Fruit fly (Drosophila melanogaster) Kc167 (cell line): Measurements from ENCODE around the gene CG9119.

ENCODE experiments used
- Myc ChIP-seq: fragments of >200 bp; optimal IDR thresholded peaks from 2 replicates; lab custom pipeline; 2017; ENCODE audit warnings: missing external identifiers
- Sin3A ChIP-seq: fragments of >200 bp; optimal IDR thresholded peaks from 2 replicates; lab custom pipeline; 2018; ENCODE audit warnings: missing external identifiers
- h ChIP-seq: fragments of >200 bp; optimal IDR thresholded peaks from 3 replicates; lab custom pipeline; 2018; ENCODE audit warnings: missing external identifiers
- insv ChIP-seq: fragments of >200 bp; optimal IDR thresholded peaks from 3 replicates; lab custom pipeline; 2018; ENCODE audit warnings: missing external identifiers
- psq ChIP-seq: fragments of >200 bp; optimal IDR thresholded peaks from 2 replicates; lab custom pipeline; 2017; ENCODE audit warnings: missing external identifiers
- ttk ChIP-seq: sonication (Bioruptor generic); optimal IDR thresholded peaks from 2 replicates; lab custom pipeline; 2017; ENCODE audit warnings: missing external identifiers

CG9119 gene

DNA sequence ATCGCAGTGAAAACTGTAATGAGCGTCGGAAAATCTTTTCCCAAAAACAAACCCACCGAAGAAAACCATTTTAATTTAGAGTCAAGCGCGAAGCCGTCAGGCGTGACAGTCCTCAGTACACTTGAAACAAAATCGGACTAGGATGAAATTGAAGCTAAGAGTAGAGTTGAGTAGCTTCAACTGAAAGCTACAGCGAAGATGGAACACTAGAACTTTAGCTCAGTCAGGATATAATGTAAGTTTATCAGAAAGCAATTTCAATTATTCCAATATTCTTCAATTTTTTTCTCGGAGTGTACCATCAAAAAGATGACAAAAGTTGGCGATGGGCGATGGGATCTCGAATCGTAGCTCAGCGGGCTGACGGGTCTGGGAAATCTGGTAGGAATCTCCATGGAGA is 11.9 kb upstream of the CG9119 start:
- TF ChIP-seq ttk (no peak), Sin3A (no peak), Myc (lab: Kevin White, UChicago) (no peak), psq (lab: Kevin White, UChicago) (no peak), insv (no peak), h (lab: Kevin White, UChicago) (no peak)

DNA sequence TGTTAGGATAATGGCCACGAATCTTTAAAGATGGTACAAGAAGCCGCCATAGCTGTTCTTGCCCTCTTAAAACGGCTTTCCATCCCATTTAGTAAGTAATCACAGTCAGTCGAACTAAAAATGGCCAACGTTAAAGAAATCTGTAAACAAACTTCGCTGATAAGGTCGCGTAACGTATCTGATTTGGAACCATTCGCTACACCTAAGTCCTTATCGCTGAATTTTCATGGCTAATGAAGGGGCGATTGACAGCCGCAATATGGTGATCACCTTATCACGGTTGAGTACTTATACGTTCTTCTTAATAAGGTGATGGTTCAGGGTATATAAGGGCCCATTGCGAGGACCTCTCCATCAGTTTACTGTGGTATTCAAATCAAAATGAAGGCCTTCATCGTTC is 8.0 kb upstream of the CG9119 start, which contains the start of gene LysE:
TSS of gene LysE (plus strand) at position 257 of the 400 bp plus-strand sequence.
- TF ChIP-seq Myc (lab: Kevin White, UChicago) (no peak), insv (no peak)

DNA sequence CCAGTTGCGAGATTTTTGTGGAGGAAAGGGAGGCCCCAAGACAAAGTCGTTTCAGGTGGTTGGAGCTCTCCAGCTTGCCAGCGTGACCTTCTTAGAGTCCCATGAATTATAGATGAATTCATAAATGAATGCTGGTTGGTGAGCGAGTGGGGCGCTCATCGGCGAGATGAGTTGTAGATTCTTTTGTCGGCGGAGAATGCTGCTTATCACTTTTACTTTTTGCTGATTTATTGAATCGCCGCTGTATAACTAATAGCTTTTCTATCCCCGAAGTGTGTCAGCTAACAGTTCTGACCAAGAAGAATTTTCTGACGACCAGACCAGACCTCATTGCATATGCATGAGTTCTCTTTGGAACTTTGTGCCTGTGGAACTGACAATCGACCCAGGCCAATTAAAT is 7.5 kb upstream of the CG9119 start:
- no peak for TF ChIP-seq Sin3A
- no peak for TF ChIP-seq Myc (lab: Kevin White, UChicago)
- TF ChIP-seq psq (lab: Kevin White, UChicago) = no peak
- TF ChIP-seq ttk = no peak
- no peak for TF ChIP-seq insv
- no peak for TF ChIP-seq h (lab: Kevin White, UChicago)

DNA sequence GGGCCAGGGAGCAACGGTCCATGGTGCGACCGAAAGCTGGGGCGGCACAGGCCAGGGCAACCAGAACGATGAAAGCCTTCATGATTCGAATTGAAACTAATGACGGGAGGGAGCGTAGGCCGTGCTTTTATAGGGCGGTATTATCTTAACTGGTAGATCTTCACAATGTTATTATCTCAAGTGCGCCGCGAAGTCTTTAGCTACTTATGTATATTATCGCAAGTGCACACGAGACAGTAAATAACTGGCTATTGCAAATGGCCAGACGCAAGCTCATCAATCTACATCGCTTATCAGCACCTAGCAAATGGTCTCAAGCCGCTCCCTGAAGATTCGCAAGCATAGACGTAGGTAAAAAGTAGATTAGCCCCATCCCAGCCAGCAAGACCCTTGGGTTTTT is 6.5 kb upstream of the CG9119 start, which contains the start of gene LysD:
TSS of gene LysD (minus strand) at position 101 of the 400 bp plus-strand sequence.
- no peak for TF ChIP-seq Sin3A
- no peak for TF ChIP-seq h (lab: Kevin White, UChicago)
- no peak for TF ChIP-seq ttk
- no peak for TF ChIP-seq psq (lab: Kevin White, UChicago)
- TF ChIP-seq insv = no peak
- no peak for TF ChIP-seq Myc (lab: Kevin White, UChicago)

DNA sequence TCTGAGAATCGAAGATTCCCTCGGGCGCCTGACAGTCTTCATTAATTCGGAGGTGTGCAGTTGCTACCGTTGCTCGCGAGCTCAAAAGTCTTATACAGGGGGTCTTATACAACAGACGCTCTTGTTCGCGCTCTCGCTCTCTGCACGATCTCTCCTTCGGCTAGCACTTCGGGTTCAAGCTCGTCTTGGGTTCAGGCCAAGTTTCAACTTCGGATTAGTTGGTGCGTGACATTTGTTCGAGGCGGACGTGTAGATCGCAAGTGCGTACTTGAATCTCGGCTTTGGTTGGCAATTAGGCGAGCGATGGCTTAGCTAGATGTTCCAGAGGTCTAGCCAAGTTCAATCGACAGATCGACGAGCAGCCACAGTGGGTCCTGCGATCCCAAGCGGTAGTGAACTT is 3.6 kb upstream of the CG9119 start:
- TF ChIP-seq ttk = no peak
- no peak for TF ChIP-seq Myc (lab: Kevin White, UChicago)
- TF ChIP-seq h (lab: Kevin White, UChicago) = no peak
- no peak for TF ChIP-seq insv
- TF ChIP-seq Sin3A = no peak

DNA sequence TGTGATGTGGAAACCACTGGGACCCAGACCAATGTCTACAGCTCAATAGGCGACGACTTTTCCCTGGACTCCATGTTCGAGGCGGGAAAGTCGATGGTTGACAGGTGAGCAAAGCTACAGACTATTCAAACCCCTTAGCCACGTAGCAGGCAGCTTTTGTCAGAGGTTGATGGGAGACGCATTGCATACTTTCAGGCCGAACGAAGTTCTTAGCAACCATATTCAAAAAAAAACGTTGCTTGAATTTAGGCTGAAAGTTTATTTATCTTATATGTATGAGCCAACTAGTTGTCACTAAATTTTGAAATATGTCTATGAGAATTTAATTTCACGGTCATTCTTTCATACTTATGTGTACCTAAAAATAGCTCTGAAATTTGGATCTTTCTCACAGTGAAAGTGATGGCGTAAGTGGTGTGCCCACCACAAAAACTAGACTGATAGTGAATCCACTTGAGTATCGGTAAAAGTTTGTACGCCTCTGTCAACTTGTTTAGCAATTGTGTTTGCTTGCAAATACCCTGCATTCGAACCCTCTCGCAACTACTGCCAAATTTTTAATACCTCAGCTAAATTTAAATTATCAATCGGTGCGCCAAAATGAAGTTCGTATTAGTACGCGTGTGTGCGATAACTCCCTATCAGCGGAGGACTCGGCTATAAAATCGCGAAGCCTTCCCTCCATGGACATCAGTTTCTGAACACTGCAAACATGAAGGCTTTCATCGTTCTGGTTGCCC is 2.3 kb upstream of the CG9119 start, which contains the start of gene LysB:
TSS of gene LysB (plus strand) at position 690 of the 740 bp plus-strand sequence.
- TF ChIP-seq Myc (lab: Kevin White, UChicago) (no peak), ttk (no peak), insv (no peak), psq (lab: Kevin White, UChicago) (no peak), h (lab: Kevin White, UChicago) (no peak), Sin3A (no peak)

DNA sequence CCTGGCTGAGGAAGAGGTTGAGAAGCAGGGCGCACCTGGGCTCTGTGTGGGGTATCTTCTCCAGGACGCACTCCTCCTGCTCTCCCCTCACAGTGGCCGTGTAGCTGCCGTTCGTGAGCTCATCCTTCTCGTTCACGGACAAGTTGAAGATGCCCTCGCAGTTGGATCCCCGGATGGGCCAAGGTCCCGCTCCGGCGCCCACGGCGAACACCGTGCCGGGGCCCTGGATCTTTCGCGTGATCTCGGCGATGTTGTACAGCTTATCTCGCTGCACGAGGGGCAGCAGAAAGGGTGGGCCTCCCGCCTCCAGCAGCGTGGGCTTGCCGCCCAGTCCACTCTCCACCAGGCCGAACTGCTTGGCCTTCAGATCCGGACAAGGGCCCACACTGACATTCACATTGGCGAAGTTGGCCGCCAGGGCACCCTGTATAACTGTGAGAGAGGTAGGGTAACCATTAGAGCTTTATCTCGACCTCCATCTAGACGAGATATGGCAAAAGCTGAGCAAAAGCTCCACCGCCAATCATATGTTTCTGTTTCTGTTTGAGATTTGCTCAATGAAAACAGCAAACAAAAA is 652 bp downstream of the CG9119 start:
- TF ChIP-seq ttk = no peak
- TF ChIP-seq Myc (lab: Kevin White, UChicago) = no peak
- no peak for TF ChIP-seq Sin3A
- TF ChIP-seq h (lab: Kevin White, UChicago) = no peak
- TF ChIP-seq insv = no peak
- TF ChIP-seq psq (lab: Kevin White, UChicago) = no peak

DNA sequence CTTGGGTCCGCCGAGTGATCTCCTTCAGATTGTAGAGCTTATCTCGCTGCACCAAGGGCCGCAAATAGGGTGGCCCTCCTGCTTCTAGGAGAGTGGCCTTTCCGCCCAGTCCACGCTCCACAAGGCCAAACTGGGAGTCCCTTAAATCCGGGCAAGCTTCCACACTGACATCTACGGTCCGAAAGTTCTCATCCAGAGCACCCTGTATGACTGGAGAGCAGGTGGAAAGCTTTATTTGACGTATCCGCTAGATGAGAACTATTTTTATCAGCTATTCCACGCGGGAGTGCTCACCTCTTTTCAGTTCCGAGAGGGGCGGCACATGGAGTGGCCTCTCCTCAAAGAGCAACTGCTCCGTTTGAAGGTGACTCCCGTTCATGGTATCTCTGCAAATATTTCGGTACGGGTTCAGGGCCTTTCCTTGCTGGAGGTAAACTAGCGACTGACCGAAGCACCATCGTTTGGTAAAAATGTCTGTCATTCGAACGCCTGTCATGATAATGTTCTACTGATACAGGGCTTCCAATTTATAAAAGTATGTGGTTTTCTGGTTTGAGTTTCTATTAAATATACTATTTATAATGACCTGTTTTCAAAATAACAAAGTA is 1.9 kb downstream of the CG9119 start, which contains the start of gene meep:
TSS of gene meep (minus strand) at position 449 of the 608 bp plus-strand sequence.
- no peak for TF ChIP-seq h (lab: Kevin White, UChicago)
- TF ChIP-seq psq (lab: Kevin White, UChicago) = no peak

DNA sequence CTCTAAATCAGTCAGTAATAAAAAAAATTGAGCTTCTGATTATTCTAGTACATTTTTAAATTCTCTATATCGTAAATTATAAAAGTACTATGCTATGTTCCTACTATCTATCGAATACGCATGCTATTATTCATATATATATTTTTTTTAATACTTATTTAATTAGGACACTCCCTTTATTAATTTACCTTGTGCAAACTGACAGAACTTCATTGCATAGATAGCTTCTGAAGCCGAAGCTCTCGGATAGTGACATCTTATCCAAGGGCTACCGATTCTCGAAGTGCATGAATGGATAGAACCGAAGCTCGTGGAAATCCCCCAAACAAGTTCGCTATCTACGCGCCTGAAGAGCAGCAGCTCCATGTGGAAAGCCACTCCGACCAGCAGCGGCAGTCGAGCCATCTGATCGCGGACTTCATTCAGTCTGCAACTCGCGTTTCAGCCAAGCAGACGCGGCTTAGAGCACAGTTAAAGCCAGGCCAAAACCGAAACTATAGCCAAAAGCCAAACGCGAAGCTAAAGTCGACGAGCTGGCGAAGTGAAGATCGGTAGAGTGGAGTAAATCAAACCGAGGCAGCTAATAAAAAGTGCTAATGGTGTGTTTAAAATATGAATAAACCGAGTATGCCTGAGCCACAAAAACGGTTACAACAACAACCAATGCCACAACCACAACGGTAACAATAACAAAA is 4.1 kb downstream of the CG9119 start, which contains the start of gene mwh:
TSS of gene mwh (plus strand) at position 430 of the 695 bp plus-strand sequence.
- TF ChIP-seq h (lab: Kevin White, UChicago) (no peak), Sin3A (no peak), Myc (lab: Kevin White, UChicago) (no peak), insv (no peak), psq (lab: Kevin White, UChicago) (no peak), ttk (no peak)

DNA sequence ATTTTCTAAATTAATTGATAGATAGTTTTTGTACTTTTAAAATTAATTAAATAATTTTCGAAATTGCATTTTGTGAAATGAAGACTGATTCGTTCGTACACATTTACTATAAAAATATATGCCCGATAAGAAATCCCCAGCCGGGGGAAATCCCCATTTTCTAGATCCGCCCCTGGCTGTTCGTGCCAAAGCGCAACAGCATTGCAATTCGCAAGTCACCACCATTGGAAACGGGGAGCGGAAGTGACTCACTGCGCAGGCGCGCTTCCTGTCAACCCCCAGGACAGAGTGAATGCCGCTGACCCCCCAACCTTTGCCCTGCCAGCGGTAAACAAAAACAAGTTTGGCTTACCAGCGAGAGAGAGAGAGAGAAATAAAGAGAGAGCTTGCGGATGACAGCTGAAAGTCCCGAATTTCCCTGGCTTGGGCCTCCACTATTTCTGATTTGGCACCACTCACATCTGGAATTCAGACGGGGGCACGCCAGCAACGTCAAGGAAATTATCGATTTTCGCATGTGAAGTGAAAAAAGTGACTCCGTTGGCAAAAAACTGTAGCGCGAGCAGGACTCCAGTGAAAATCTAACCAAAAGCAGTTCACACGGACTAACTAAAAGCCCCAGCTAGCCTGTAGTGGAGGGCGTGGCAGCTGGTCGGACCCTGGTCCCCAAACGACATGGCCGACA is 8.6 kb downstream of the CG9119 start, which contains the start of gene Aplip1:
TSS of gene Aplip1 (plus strand) at position 450 of the 685 bp plus-strand sequence.
- TF ChIP-seq insv = no peak
- TF ChIP-seq h (lab: Kevin White, UChicago) = no peak
- no peak for TF ChIP-seq Myc (lab: Kevin White, UChicago)
- TF ChIP-seq psq (lab: Kevin White, UChicago) = no peak
- no peak for TF ChIP-seq ttk
- TF ChIP-seq Sin3A = no peak

DNA sequence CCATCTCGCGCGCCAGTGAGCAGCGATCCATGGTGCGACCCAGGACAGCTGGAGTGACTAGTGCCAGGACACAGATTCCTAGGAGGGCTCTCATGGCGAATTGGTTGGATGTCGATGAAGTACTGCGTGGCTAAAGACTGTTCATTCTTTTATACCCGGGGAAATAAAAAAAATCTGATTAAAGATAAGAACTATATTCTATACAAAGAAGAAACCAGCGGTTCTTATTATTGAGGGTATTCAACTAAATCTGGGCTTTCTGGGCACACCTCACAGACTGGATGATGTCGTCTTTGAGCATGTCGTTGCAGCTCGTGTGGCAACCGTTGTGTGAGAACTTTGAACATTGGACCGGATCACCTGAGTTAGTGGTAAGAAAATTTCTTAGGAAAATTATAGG is 9.4 kb downstream of the CG9119 start, which contains the start of gene LysX:
TSS of gene LysX (minus strand) at position 101 of the 400 bp plus-strand sequence.
- TF ChIP-seq ttk = no peak
- no peak for TF ChIP-seq psq (lab: Kevin White, UChicago)
- no peak for TF ChIP-seq insv
- no peak for TF ChIP-seq Myc (lab: Kevin White, UChicago)
- TF ChIP-seq Sin3A = no peak
- no peak for TF ChIP-seq h (lab: Kevin White, UChicago)
